Worm (Caenorhabditis elegans) whole organism, mixed stage, embryonic: Measurements from ENCODE around the gene pck-1.
A peak's percentile ranks its signal among the peaks of the same experiment; 100 is the strongest.

Source experiments
- bed-3 ChIP-seq: fragments of 200-800 bp; sonication (Bioruptor generic); optimal IDR thresholded peaks from 3 replicates; lab custom pipeline; 2018; ENCODE audit warnings: mild to moderate bottlenecking, missing genetic modification characterization, moderate library complexity, missing compliant biosample characterization
- blmp-1 ChIP-seq: fragments of 150-350 bp; optimal IDR thresholded peaks from 2 replicates; lab custom pipeline; 2014; ENCODE audit warnings: missing biosample characterization, missing genetic modification characterization
- ceh-39 ChIP-seq: fragments of 150-350 bp; optimal IDR thresholded peaks from 2 replicates; lab custom pipeline; 2014; ENCODE audit warnings: missing biosample characterization, missing genetic modification characterization
- ceh-43 ChIP-seq: fragments of 200-800 bp; sonication (Bioruptor generic); optimal IDR thresholded peaks from 2 replicates; lab custom pipeline; 2018; ENCODE audit warnings: mild to moderate bottlenecking, missing genetic modification characterization, moderate library complexity, missing compliant biosample characterization
- ceh-83 ChIP-seq: fragments of 200-800 bp; sonication (Bioruptor generic); optimal IDR thresholded peaks from 2 replicates; lab custom pipeline; 2018; ENCODE audit warnings: mild to moderate bottlenecking, missing genetic modification characterization, missing compliant biosample characterization
- ces-1 ChIP-seq: fragments of 150-350 bp; optimal IDR thresholded peaks from 2 replicates; lab custom pipeline; 2014; ENCODE audit warnings: missing biosample characterization, missing genetic modification reagents, missing genetic modification characterization
- cnd-1 ChIP-seq: fragments of 200-800 bp; sonication (Bioruptor generic); optimal IDR thresholded peaks from 2 replicates; lab custom pipeline; 2018; ENCODE audit warnings: mild to moderate bottlenecking, missing genetic modification characterization, missing compliant biosample characterization
- drap-1 ChIP-seq: fragments of 200-800 bp; sonication (Bioruptor generic); optimal IDR thresholded peaks from 3 replicates; lab custom pipeline; 2018; ENCODE audit warnings: mild to moderate bottlenecking, missing genetic modification characterization, missing compliant biosample characterization
- elt-1 ChIP-seq: sonication (generic microtip); optimal IDR thresholded peaks from 2 replicates; lab custom pipeline; 2017; ENCODE audit warnings: missing genetic modification characterization, mild to moderate bottlenecking, missing compliant biosample characterization, antibody characterized with exemption, moderate library complexity, borderline replicate concordance; ENCODE audit not compliant: insufficient read depth
- elt-3 ChIP-seq: fragments of 150-350 bp; optimal IDR thresholded peaks from 2 replicates; lab custom pipeline; 2014; ENCODE audit warnings: missing biosample characterization, missing genetic modification characterization
- ham-2 ChIP-seq: fragments of 200-800 bp; sonication (Bioruptor generic); optimal IDR thresholded peaks from 2 replicates; lab custom pipeline; 2018; ENCODE audit warnings: mild to moderate bottlenecking, missing genetic modification characterization, missing compliant biosample characterization
- hlh-1 ChIP-seq: fragments of 150-350 bp; optimal IDR thresholded peaks from 2 replicates; lab custom pipeline; 2014; ENCODE audit warnings: missing biosample characterization, missing genetic modification reagents, missing genetic modification characterization
- lin-13 ChIP-seq: fragments of 150-350 bp; optimal IDR thresholded peaks from 2 replicates; lab custom pipeline; 2014; ENCODE audit warnings: missing biosample characterization, missing genetic modification characterization
- lin-32 ChIP-seq: fragments of 200-800 bp; sonication (Bioruptor generic); optimal IDR thresholded peaks from 2 replicates; lab custom pipeline; 2018; ENCODE audit warnings: mild to moderate bottlenecking, missing genetic modification characterization, missing compliant biosample characterization
- lsy-2 ChIP-seq: fragments of 150-350 bp; optimal IDR thresholded peaks from 2 replicates; lab custom pipeline; 2014; ENCODE audit warnings: missing biosample characterization, missing genetic modification characterization
- mab-5 ChIP-seq: fragments of 150-350 bp; optimal IDR thresholded peaks from 2 replicates; lab custom pipeline; 2014; ENCODE audit warnings: missing biosample characterization, missing genetic modification characterization
- mep-1 ChIP-seq: fragments of 150-350 bp; optimal IDR thresholded peaks from 2 replicates; lab custom pipeline; 2017; ENCODE audit warnings: missing biosample characterization, missing genetic modification reagents, missing genetic modification characterization, inconsistent platforms
- mls-2 ChIP-seq: sonication (generic microtip); optimal IDR thresholded peaks from 2 replicates; lab custom pipeline; 2016; ENCODE audit warnings: mild to moderate bottlenecking, missing genetic modification characterization, moderate library complexity, missing compliant biosample characterization
- nhr-12 ChIP-seq: fragments of 150-350 bp; optimal IDR thresholded peaks from 2 replicates; lab custom pipeline; 2014; ENCODE audit warnings: missing biosample characterization, missing genetic modification characterization
- nhr-2 ChIP-seq: fragments of 150-350 bp; optimal IDR thresholded peaks from 2 replicates; lab custom pipeline; 2014; ENCODE audit warnings: missing biosample characterization, missing genetic modification characterization
- nhr-237 ChIP-seq: fragments of 150-350 bp; optimal IDR thresholded peaks from 2 replicates; lab custom pipeline; 2014; ENCODE audit warnings: missing biosample characterization, missing genetic modification characterization
- nhr-76 ChIP-seq: sonication (generic microtip); optimal IDR thresholded peaks from 2 replicates; lab custom pipeline; 2017; ENCODE audit warnings: missing biosample characterization, missing genetic modification characterization
- pha-4 ChIP-seq: fragments of 150-350 bp; optimal IDR thresholded peaks from 2 replicates; lab custom pipeline; 2018; ENCODE audit warnings: missing biosample characterization, missing genetic modification reagents, missing genetic modification characterization
- sem-2 ChIP-seq: fragments of 200-800 bp; sonication (Bioruptor generic); optimal IDR thresholded peaks from 2 replicates; lab custom pipeline; 2018; ENCODE audit warnings: mild to moderate bottlenecking, missing genetic modification characterization, missing compliant biosample characterization
- snpc-4 ChIP-seq: fragments of 150-350 bp; optimal IDR thresholded peaks from 2 replicates; lab custom pipeline; 2014; ENCODE audit warnings: missing biosample characterization, missing genetic modification characterization
- tbx-8 ChIP-seq: fragments of 200-800 bp; sonication (Bioruptor generic); optimal IDR thresholded peaks from 2 replicates; lab custom pipeline; 2018; ENCODE audit warnings: mild to moderate bottlenecking, missing genetic modification characterization, moderate library complexity, missing compliant biosample characterization
- unc-120 ChIP-seq: sonication (generic microtip); optimal IDR thresholded peaks from 2 replicates; lab custom pipeline; 2017; ENCODE audit warnings: missing genetic modification characterization, missing compliant biosample characterization; ENCODE audit not compliant: poor library complexity, severe bottlenecking
- unc-62 ChIP-seq: fragments of 150-350 bp; optimal IDR thresholded peaks from 2 replicates; lab custom pipeline; 2014; ENCODE audit warnings: missing biosample characterization, missing genetic modification reagents, missing genetic modification characterization
- zip-8 ChIP-seq: fragments of 150-350 bp; optimal IDR thresholded peaks from 2 replicates; lab custom pipeline; 2014; ENCODE audit warnings: missing biosample characterization, missing genetic modification characterization
- ztf-11 ChIP-seq: fragments of 150-350 bp; optimal IDR thresholded peaks from 2 replicates; lab custom pipeline; 2014; ENCODE audit warnings: missing biosample characterization, missing genetic modification characterization

The pck-1 gene

DNA sequence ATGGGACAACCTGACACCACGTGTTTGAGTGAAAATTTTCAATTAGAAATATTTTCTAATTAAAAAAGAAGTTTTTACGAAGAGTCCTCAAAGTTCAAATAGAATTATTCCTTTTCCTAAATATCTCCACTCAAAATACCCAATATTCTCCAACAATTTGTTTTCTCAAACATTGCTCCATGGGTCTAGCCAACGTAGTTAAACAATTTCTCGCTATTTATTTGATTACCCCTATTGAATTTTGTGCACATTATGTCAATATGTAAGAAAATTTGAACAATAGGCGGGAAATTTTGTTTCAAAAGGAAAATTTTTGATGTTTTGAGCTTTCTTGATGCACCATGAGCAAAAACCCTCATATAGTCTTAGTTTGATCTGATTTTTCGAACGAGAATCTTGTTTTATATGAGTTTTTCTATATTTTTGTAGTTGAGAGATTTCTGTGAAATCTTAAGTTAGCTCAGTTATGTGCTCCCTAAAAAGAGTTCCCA, 3.6 kb downstream of the pck-1 start:
- TF ChIP-seq mab-5 (tag; lab: Kevin White, UChicago) (no peak), ztf-11 (no peak), nhr-76 (tag; lab: Kevin White, UChicago) (no peak), elt-3 (tag; lab: Kevin White, UChicago) (no peak), lsy-2 (tag; lab: Kevin White, UChicago) (no peak), ham-2 (GFP tag; lab: Kevin White, UChicago) (no peak), ces-1 (peak; percentile 68), bed-3 (GFP tag; lab: Kevin White, UChicago) (no peak)

- no peak for TF ChIP-seq lin-32 (GFP tag; lab: Kevin White, UChicago)
- TF ChIP-seq cnd-1 (tag; lab: Kevin White, UChicago) = no peak
These were observed 5.0 kb downstream of the pck-1 start, which contains the start of gene btb-5 for ce11 chrIII:61045-61444. btb-5 (minus strand) TSS chrIII:61145.

ce11 chrIII:53696-54095, 12.4 kb downstream of the pck-1 start:
- TF ChIP-seq hlh-1 (tag; lab: Kevin White, UChicago) (no peak), mep-1 (tag; lab: Kevin White, UChicago) (no peak), snpc-4 (tag; lab: Kevin White, UChicago) (no peak), nhr-76 (tag; lab: Kevin White, UChicago) (no peak), elt-1 (tag; lab: Kevin White, UChicago) (no peak), lsy-2 (tag; lab: Kevin White, UChicago) (no peak), lin-13 (tag; lab: Kevin White, UChicago) (no peak), zip-8 (no peak), unc-62 (GFP tag; lab: Kevin White, UChicago) (no peak), mls-2 (tag; lab: Kevin White, UChicago) (no peak), ceh-39 (tag; lab: Kevin White, UChicago) (no peak), mab-5 (tag; lab: Kevin White, UChicago) (no peak), nhr-2 (tag; lab: Kevin White, UChicago) (no peak), sem-2 (no peak)

- TF ChIP-seq mls-2 (tag; lab: Kevin White, UChicago) (no peak), pha-4 (no peak), nhr-12 (tag; lab: Kevin White, UChicago) (no peak), cnd-1 (tag; lab: Kevin White, UChicago) (no peak), unc-62 (GFP tag; lab: Kevin White, UChicago) (no peak), unc-120 (tag; lab: Kevin White, UChicago) (no peak), ham-2 (GFP tag; lab: Kevin White, UChicago) (no peak), elt-1 (tag; lab: Kevin White, UChicago) (no peak), ceh-43 (GFP tag; lab: Kevin White, UChicago) (no peak), mep-1 (tag; lab: Kevin White, UChicago) (no peak), bed-3 (GFP tag; lab: Kevin White, UChicago) (no peak), lsy-2 (tag; lab: Kevin White, UChicago) (no peak)
These were observed 14.4 kb downstream of the pck-1 start for ce11 chrIII:51622-52021.

ce11 chrIII:50418-50817, 15.6 kb downstream of the pck-1 start:
- TF ChIP-seq tbx-8 (GFP tag; lab: Kevin White, UChicago) = no peak
- no peak for TF ChIP-seq ces-1
- no peak for TF ChIP-seq nhr-12 (tag; lab: Kevin White, UChicago)
- no peak for TF ChIP-seq ceh-43 (GFP tag; lab: Kevin White, UChicago)
- TF ChIP-seq ham-2 (GFP tag; lab: Kevin White, UChicago) = no peak
- TF ChIP-seq lsy-2 (tag; lab: Kevin White, UChicago) = no peak

DNA sequence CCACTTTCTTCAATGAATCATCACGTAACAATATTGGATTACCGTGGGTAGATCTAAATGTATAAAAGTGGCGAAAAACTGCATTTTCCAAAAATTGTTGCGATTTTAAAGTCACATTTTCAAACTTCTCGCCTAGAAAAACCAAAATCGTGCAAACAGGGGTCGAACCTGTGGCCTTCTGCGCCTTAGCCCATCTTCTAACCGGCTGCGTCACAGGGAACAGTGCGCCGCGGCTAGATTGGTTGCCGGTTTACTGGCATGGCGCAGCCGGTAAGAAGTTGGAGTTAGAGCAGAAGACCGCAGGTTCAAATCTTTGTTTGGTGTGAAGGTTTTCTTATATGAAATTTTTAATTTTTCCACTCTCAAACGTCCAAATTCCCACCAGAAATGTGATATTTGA, 17.0 kb downstream of the pck-1 start:
- TF ChIP-seq cnd-1 (tag; lab: Kevin White, UChicago) (no peak), bed-3 (GFP tag; lab: Kevin White, UChicago) (no peak), drap-1 (GFP tag; lab: Kevin White, UChicago) (no peak), pha-4 (no peak), unc-120 (tag; lab: Kevin White, UChicago) (no peak), nhr-237 (no peak), ceh-83 (GFP tag; lab: Kevin White, UChicago) (no peak), ztf-11 (no peak), blmp-1 (tag; lab: Kevin White, UChicago) (no peak), mep-1 (tag; lab: Kevin White, UChicago) (no peak)
